Worm (Caenorhabditis elegans) whole organism, L2 larva: ENCODE measurements around the gene praf-3.

Source experiments
- crh-2 ChIP-seq: sonication (generic microtip); optimal IDR thresholded peaks from 2 replicates; lab custom pipeline; 2017; ENCODE audit warnings: missing biosample characterization, missing genetic modification characterization
- gmeb-1 ChIP-seq: fragments of 150-350 bp; optimal IDR thresholded peaks from 2 replicates; lab custom pipeline; 2014; ENCODE audit warnings: missing biosample characterization, missing genetic modification characterization
- lin-11 ChIP-seq: fragments of 150-350 bp; sonication (generic microtip); optimal IDR thresholded peaks from 2 replicates; lab custom pipeline; 2014; ENCODE audit warnings: missing biosample characterization, missing genetic modification characterization, inconsistent platforms, mixed read lengths
- lin-13 ChIP-seq: fragments of 150-350 bp; optimal IDR thresholded peaks from 2 replicates; lab custom pipeline; 2014; ENCODE audit warnings: missing biosample characterization, missing genetic modification reagents, missing genetic modification characterization
- nhr-23 ChIP-seq: fragments of 150-350 bp; optimal IDR thresholded peaks from 2 replicates; lab custom pipeline; 2014; ENCODE audit warnings: missing biosample characterization, missing genetic modification reagents, missing genetic modification characterization
- nhr-237 ChIP-seq: fragments of 150-350 bp; optimal IDR thresholded peaks from 2 replicates; lab custom pipeline; 2014; ENCODE audit warnings: missing biosample characterization, missing genetic modification characterization
- unc-62 ChIP-seq: fragments of 150-350 bp; optimal IDR thresholded peaks from 2 replicates; lab custom pipeline; 2014; ENCODE audit warnings: missing biosample characterization, missing genetic modification reagents, missing genetic modification characterization
- ztf-11 ChIP-seq: sonication (generic microtip); optimal IDR thresholded peaks from 2 replicates; lab custom pipeline; 2017; ENCODE audit warnings: missing biosample characterization, missing genetic modification characterization

DNA sequence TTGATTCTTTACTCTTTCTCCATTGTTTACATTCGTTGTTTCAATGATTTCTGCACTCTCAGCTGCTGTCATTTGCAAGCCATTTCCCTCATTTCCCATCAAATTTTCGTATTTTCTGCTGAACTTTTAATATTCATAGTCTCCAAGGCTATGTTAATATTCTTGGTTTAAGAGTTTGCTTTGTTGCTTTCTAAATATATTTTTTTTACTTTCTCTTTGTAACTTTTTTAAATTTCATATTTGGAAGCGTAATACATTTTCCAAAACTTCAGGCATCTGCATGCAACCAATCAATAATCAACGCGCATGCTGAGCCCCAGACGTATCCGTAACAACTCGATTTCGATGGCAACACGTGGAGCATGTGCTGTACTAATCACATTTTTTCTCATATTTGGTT lies 19.0 kb upstream of the praf-3 start, which contains the start of gene sqv-1:
- no peak for TF ChIP-seq nhr-23 (tag; lab: Kevin White, UChicago)
- TF ChIP-seq lin-13 (GFP tag; lab: Kevin White, UChicago), result no peak
- no peak for TF ChIP-seq ztf-11 (tag; lab: Kevin White, UChicago)
- TF ChIP-seq crh-2 (tag; lab: Kevin White, UChicago), result no peak
- no peak for TF ChIP-seq lin-11 (tag; lab: Kevin White, UChicago)
- no peak for TF ChIP-seq gmeb-1 (tag; lab: Kevin White, UChicago)
- TF ChIP-seq unc-62 (GFP tag; lab: Kevin White, UChicago), result no peak
- TF ChIP-seq nhr-237 (tag; lab: Kevin White, UChicago), result no peak
